Worm (Caenorhabditis elegans) whole organism, L2 larva: ENCODE results near the gene ugt-16.

Source experiments
- C34F6.9 ChIP-seq: fragments of 150-350 bp; optimal IDR thresholded peaks from 2 replicates; lab custom pipeline; 2014; ENCODE audit warnings: missing biosample characterization, missing genetic modification characterization
- F13H6.1 ChIP-seq: sonication (generic microtip); optimal IDR thresholded peaks from 2 replicates; lab custom pipeline; 2016; ENCODE audit warnings: missing genetic modification characterization, missing compliant biosample characterization
- R02D3.7 ChIP-seq: fragments of 150-350 bp; optimal IDR thresholded peaks from 2 replicates; lab custom pipeline; 2014; ENCODE audit warnings: missing biosample characterization, missing genetic modification characterization
- Y55F3AM.14 ChIP-seq: fragments of 200-800 bp; sonication (Bioruptor generic); optimal IDR thresholded peaks from 2 replicates; lab custom pipeline; 2018; ENCODE audit warnings: mild to moderate bottlenecking, missing genetic modification characterization, missing compliant biosample characterization
- ZK546.5 ChIP-seq: sonication (generic microtip); optimal IDR thresholded peaks from 2 replicates; lab custom pipeline; 2017; ENCODE audit warnings: missing biosample characterization, missing genetic modification characterization
- alr-1 ChIP-seq: fragments of 150-350 bp; optimal IDR thresholded peaks from 2 replicates; lab custom pipeline; 2014; ENCODE audit warnings: missing biosample characterization, missing genetic modification characterization
- ama-1 ChIP-seq: fragments of 150-350 bp; optimal IDR thresholded peaks from 2 replicates; lab custom pipeline; 2018; ENCODE audit warnings: inconsistent platforms
- blmp-1 ChIP-seq: sonication (generic microtip); optimal IDR thresholded peaks from 2 replicates; lab custom pipeline; 2017; ENCODE audit warnings: missing genetic modification characterization, mild to moderate bottlenecking, missing compliant biosample characterization, antibody characterized with exemption, moderate library complexity; ENCODE audit not compliant: insufficient read depth
- crh-2 ChIP-seq: sonication (generic microtip); optimal IDR thresholded peaks from 2 replicates; lab custom pipeline; 2017; ENCODE audit warnings: missing biosample characterization, missing genetic modification characterization
- dmd-4 ChIP-seq: sonication (generic microtip); optimal IDR thresholded peaks from 2 replicates; lab custom pipeline; 2017; ENCODE audit warnings: missing biosample characterization, missing genetic modification characterization
- elt-1 ChIP-seq: fragments of 150-350 bp; optimal IDR thresholded peaks from 2 replicates; lab custom pipeline; 2014; ENCODE audit warnings: missing biosample characterization, missing genetic modification characterization
- elt-3 ChIP-seq: sonication (generic microtip); optimal IDR thresholded peaks from 2 replicates; lab custom pipeline; 2017; ENCODE audit warnings: missing biosample characterization, missing genetic modification characterization
- fos-1 ChIP-seq: fragments of 150-350 bp; optimal IDR thresholded peaks from 2 replicates; lab custom pipeline; 2014; ENCODE audit warnings: missing biosample characterization, missing genetic modification characterization
- gmeb-1 ChIP-seq: fragments of 150-350 bp; optimal IDR thresholded peaks from 2 replicates; lab custom pipeline; 2014; ENCODE audit warnings: missing biosample characterization, missing genetic modification characterization
- lin-11 ChIP-seq: fragments of 150-350 bp; sonication (generic microtip); optimal IDR thresholded peaks from 2 replicates; lab custom pipeline; 2014; ENCODE audit warnings: missing biosample characterization, missing genetic modification characterization, inconsistent platforms, mixed read lengths
- lin-13 ChIP-seq: fragments of 150-350 bp; optimal IDR thresholded peaks from 2 replicates; lab custom pipeline; 2014; ENCODE audit warnings: missing biosample characterization, missing genetic modification reagents, missing genetic modification characterization
- lin-39 ChIP-seq: fragments of 150-350 bp; optimal IDR thresholded peaks from 2 replicates; lab custom pipeline; 2014; ENCODE audit warnings: missing biosample characterization, missing genetic modification reagents, missing genetic modification characterization
- lsy-2 ChIP-seq, 2 experiments: fragments of 150-350 bp in 1 of 2; sonication (generic microtip) in 1 of 2; optimal IDR thresholded peaks; 2 replicates each; lab custom pipeline; 2014 to 2017; ENCODE audit warnings: missing biosample characterization in 2 of 2, missing genetic modification characterization in 2 of 2
- mab-5 ChIP-seq: fragments of 150-350 bp; optimal IDR thresholded peaks from 2 replicates; lab custom pipeline; 2014; ENCODE audit warnings: missing biosample characterization, missing genetic modification characterization
- mbf-1 ChIP-seq: sonication (generic microtip); optimal IDR thresholded peaks from 2 replicates; lab custom pipeline; 2017; ENCODE audit warnings: missing biosample characterization, missing genetic modification characterization
- nhr-10 ChIP-seq: sonication (generic microtip); optimal IDR thresholded peaks from 2 replicates; lab custom pipeline; 2017; ENCODE audit warnings: missing biosample characterization, missing genetic modification characterization
- nhr-11 ChIP-seq: fragments of 150-350 bp; optimal IDR thresholded peaks from 2 replicates; lab custom pipeline; 2014; ENCODE audit warnings: missing biosample characterization, missing genetic modification characterization
- nhr-12 ChIP-seq: fragments of 150-350 bp; optimal IDR thresholded peaks from 2 replicates; lab custom pipeline; 2014; ENCODE audit warnings: missing biosample characterization, missing genetic modification characterization
- nhr-129 ChIP-seq: fragments of 150-350 bp; optimal IDR thresholded peaks from 2 replicates; lab custom pipeline; 2014; ENCODE audit warnings: missing biosample characterization, missing genetic modification characterization
- nhr-21 ChIP-seq: fragments of 150-350 bp; optimal IDR thresholded peaks from 2 replicates; lab custom pipeline; 2014; ENCODE audit warnings: missing biosample characterization, missing genetic modification characterization
- nhr-23 ChIP-seq: fragments of 150-350 bp; optimal IDR thresholded peaks from 2 replicates; lab custom pipeline; 2014; ENCODE audit warnings: missing biosample characterization, missing genetic modification reagents, missing genetic modification characterization
- nhr-237 ChIP-seq: fragments of 150-350 bp; optimal IDR thresholded peaks from 2 replicates; lab custom pipeline; 2014; ENCODE audit warnings: missing biosample characterization, missing genetic modification characterization
- nhr-25 ChIP-seq: fragments of 150-350 bp; sonication (generic microtip); optimal IDR thresholded peaks from 3 replicates; lab custom pipeline; 2014; ENCODE audit warnings: missing biosample characterization, missing genetic modification characterization
- nhr-77 ChIP-seq: fragments of 150-350 bp; optimal IDR thresholded peaks from 2 replicates; lab custom pipeline; 2014; ENCODE audit warnings: missing biosample characterization, missing genetic modification characterization
- peb-1 ChIP-seq: fragments of 150-350 bp; optimal IDR thresholded peaks from 2 replicates; lab custom pipeline; 2014; ENCODE audit warnings: missing biosample characterization, missing genetic modification characterization
- sem-4 ChIP-seq: fragments of 150-350 bp; optimal IDR thresholded peaks from 2 replicates; lab custom pipeline; 2014; ENCODE audit warnings: missing biosample characterization, missing genetic modification reagents, missing genetic modification characterization
- sma-3 ChIP-seq: sonication (generic microtip); optimal IDR thresholded peaks from 2 replicates; lab custom pipeline; 2016; ENCODE audit warnings: missing genetic modification reagents, missing genetic modification characterization, missing compliant biosample characterization
- sma-9 ChIP-seq, 2 experiments: fragments of 150-350 bp in 1 of 2; sonication (generic microtip) in 1 of 2; optimal IDR thresholded peaks; 2 replicates each; lab custom pipeline; 2014 to 2016; ENCODE audit warnings: missing genetic modification characterization in 2 of 2, mild to moderate bottlenecking in 1 of 2, missing biosample characterization in 1 of 2, missing compliant biosample characterization in 1 of 2, missing genetic modification reagents in 1 of 2, moderate library complexity in 1 of 2
- snpc-4 ChIP-seq: fragments of 150-350 bp; optimal IDR thresholded peaks from 2 replicates; lab custom pipeline; 2014; ENCODE audit warnings: missing biosample characterization, missing genetic modification characterization
- unc-39 ChIP-seq: fragments of 150-350 bp; optimal IDR thresholded peaks from 2 replicates; lab custom pipeline; 2014; ENCODE audit warnings: missing biosample characterization, missing genetic modification characterization
- unc-55 ChIP-seq: fragments of 150-350 bp; sonication (generic microtip); optimal IDR thresholded peaks from 3 replicates; lab custom pipeline; 2014; ENCODE audit warnings: missing biosample characterization, missing genetic modification reagents, missing genetic modification characterization
- unc-62 ChIP-seq: fragments of 150-350 bp; optimal IDR thresholded peaks from 2 replicates; lab custom pipeline; 2014; ENCODE audit warnings: missing biosample characterization, missing genetic modification reagents, missing genetic modification characterization
- zag-1 ChIP-seq: fragments of 150-350 bp; optimal IDR thresholded peaks from 2 replicates; lab custom pipeline; 2014; ENCODE audit warnings: missing biosample characterization, missing genetic modification characterization
- ztf-1 ChIP-seq: fragments of 200-800 bp; sonication (Bioruptor generic); conservative IDR thresholded peaks from 2 replicates; pipeline ENCODE4 v1.3.6; 2022; ENCODE audit warnings: missing genetic modification characterization, missing compliant biosample characterization
- ztf-11 ChIP-seq: sonication (generic microtip); optimal IDR thresholded peaks from 2 replicates; lab custom pipeline; 2017; ENCODE audit warnings: missing biosample characterization, missing genetic modification characterization

Gene ugt-16

ce11 chrV:12824777-12825176 lies at the start of gene ugt-16:
TSS of gene ugt-16 (plus strand) at chrV:12825024.
- no peak for TF ChIP-seq sem-4 (tag; lab: Kevin White, UChicago)
- no peak for TF ChIP-seq unc-39 (tag; lab: Kevin White, UChicago)
- TF ChIP-seq ama-1 (lab: Kevin White, UChicago): no peak
- no peak for TF ChIP-seq Y55F3AM.14 (GFP tag; lab: Kevin White, UChicago)
- peak; percentile 52 for TF ChIP-seq fos-1 (tag; lab: Kevin White, UChicago)
- no peak for TF ChIP-seq mbf-1 (tag; lab: Kevin White, UChicago)
- no peak for TF ChIP-seq C34F6.9 (tag; lab: Kevin White, UChicago)
- no peak for TF ChIP-seq snpc-4
- TF ChIP-seq nhr-11 (tag; lab: Kevin White, UChicago): no peak
- no peak for TF ChIP-seq peb-1 (tag; lab: Kevin White, UChicago)
- no peak for TF ChIP-seq dmd-4 (tag; lab: Kevin White, UChicago)
- peak; percentile 5 for TF ChIP-seq gmeb-1
- TF ChIP-seq elt-1 (tag; lab: Kevin White, UChicago): no peak
- no peak for TF ChIP-seq nhr-12 (tag; lab: Kevin White, UChicago)
- peak; percentile 15 for TF ChIP-seq sma-9 (GFP tag; optimal IDR thresholded peaks at IDR 0.05; lab: Kevin White, UChicago)
- no peak for TF ChIP-seq sma-9 (tag; optimal IDR thresholded peaks at IDR 0.05; lab: Kevin White, UChicago)
- TF ChIP-seq lin-39 (tag; lab: Kevin White, UChicago): no peak
- TF ChIP-seq unc-62: no peak
- TF ChIP-seq nhr-129 (tag; lab: Kevin White, UChicago): no peak
- no peak for TF ChIP-seq unc-55 (GFP tag; lab: Kevin White, UChicago)
- no peak for TF ChIP-seq mab-5 (tag; lab: Kevin White, UChicago)
- TF ChIP-seq lin-11 (tag; lab: Kevin White, UChicago): no peak
- TF ChIP-seq ztf-1 (GFP tag; lab: Robert Waterston, UW): no peak
- no peak for TF ChIP-seq zag-1 (tag; lab: Kevin White, UChicago)
- TF ChIP-seq ztf-11: no peak
- TF ChIP-seq nhr-25 (tag; lab: Kevin White, UChicago): no peak

DNA sequence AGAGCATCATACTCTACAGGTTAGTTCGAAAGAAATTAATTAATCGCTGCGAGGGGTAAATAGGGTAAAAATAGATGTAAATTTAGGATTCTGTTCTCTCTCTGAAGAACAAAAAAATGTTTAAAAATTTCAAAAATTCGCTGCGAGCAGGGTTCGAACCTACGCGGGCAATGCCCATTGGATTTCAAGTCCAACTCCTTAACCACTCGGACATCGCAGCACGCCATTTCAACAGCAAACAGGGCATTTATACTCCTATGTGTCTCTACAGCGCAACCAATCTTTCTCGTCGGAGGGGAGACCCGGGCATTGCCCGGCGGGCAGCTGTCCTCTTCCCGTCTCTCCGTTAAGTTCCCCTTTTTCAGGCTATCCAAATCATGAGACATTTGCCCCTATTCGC lies 44.6 kb upstream of the ugt-16 start:
- TF ChIP-seq nhr-237 (tag; lab: Kevin White, UChicago) (no peak), fos-1 (tag; lab: Kevin White, UChicago) (peak; percentile 45), nhr-10 (tag; lab: Kevin White, UChicago) (no peak), sma-3 (GFP tag; lab: Kevin White, UChicago) (peak; percentile 49), crh-2 (tag; lab: Kevin White, UChicago) (peak; percentile 18), Y55F3AM.14 (GFP tag; lab: Kevin White, UChicago) (no peak), sma-9 (GFP tag; optimal IDR thresholded peaks at IDR 0.05; lab: Kevin White, UChicago) (peak; percentile 53), sma-9 (tag; optimal IDR thresholded peaks at IDR 0.05; lab: Kevin White, UChicago) (no peak), gmeb-1 (peak; percentile 39), ztf-1 (GFP tag; lab: Robert Waterston, UW) (no peak), C34F6.9 (tag; lab: Kevin White, UChicago) (peak; percentile 38), mbf-1 (tag; lab: Kevin White, UChicago) (no peak), F13H6.1 (tag; lab: Kevin White, UChicago) (peak; percentile 10), nhr-129 (tag; lab: Kevin White, UChicago) (peak; percentile 70), lsy-2 (tag; optimal IDR thresholded peaks at IDR 0.05; lab: Kevin White, UChicago) (peak in 1 of 2 experiments; percentile 5), lin-13 (GFP tag; lab: Kevin White, UChicago) (peak; percentile 18)
- TF ChIP-seq, all 48 proteins: peak for 10

DNA sequence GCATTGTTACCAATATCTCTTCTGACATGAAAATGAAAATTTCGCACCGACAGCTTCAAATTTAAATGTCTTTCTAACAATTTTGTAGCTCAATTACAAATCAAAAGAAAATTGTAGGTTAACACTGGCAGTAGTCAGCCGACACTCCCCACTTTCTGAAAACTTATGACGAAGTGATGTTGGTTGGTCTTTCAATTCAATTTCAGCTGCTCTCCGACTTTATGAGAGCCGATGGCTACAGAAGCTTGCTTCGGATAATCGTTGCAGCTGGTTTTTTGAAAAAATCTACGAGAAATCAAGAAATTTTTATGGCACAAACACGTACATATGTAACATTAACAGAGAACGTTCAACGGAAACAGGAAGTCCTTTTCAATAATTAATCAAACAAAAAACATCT lies 40.0 kb upstream of the ugt-16 start, which contains the start of gene sre-20:
Gene sre-20 (minus strand): TSS at position 101 of the 400 bp plus-strand sequence.
- no peak for TF ChIP-seq alr-1 (tag; lab: Kevin White, UChicago)
- no peak for TF ChIP-seq lsy-2 (tag; optimal IDR thresholded peaks at IDR 0.05; lab: Kevin White, UChicago)
- TF ChIP-seq dmd-4 (tag; lab: Kevin White, UChicago): no peak
- no peak for TF ChIP-seq nhr-77
- no peak for TF ChIP-seq nhr-129 (tag; lab: Kevin White, UChicago)
- no peak for TF ChIP-seq ZK546.5 (tag; lab: Kevin White, UChicago)
- no peak for TF ChIP-seq gmeb-1
- TF ChIP-seq unc-62: no peak
- TF ChIP-seq elt-3 (tag; lab: Kevin White, UChicago): no peak
- TF ChIP-seq nhr-23 (tag; lab: Kevin White, UChicago): no peak
- no peak for TF ChIP-seq C34F6.9 (tag; lab: Kevin White, UChicago)
- TF ChIP-seq R02D3.7 (tag; lab: Kevin White, UChicago): no peak
- TF ChIP-seq fos-1 (tag; lab: Kevin White, UChicago): no peak
- no peak for TF ChIP-seq unc-39 (tag; lab: Kevin White, UChicago)
- TF ChIP-seq nhr-237 (tag; lab: Kevin White, UChicago): no peak
- TF ChIP-seq elt-1 (tag; lab: Kevin White, UChicago): no peak
- TF ChIP-seq nhr-25 (tag; lab: Kevin White, UChicago): no peak
- TF ChIP-seq blmp-1 (tag; lab: Kevin White, UChicago): no peak
- TF ChIP-seq mbf-1 (tag; lab: Kevin White, UChicago): no peak
- TF ChIP-seq nhr-21 (tag; lab: Kevin White, UChicago): no peak
- TF ChIP-seq, all 48 proteins: peak for 0
